Worm (Caenorhabditis elegans) whole organism, L1 larva: ENCODE results near the gene tat-1.
A peak's percentile ranks its signal among the peaks of the same experiment; 100 is the strongest.

Experiments used
- C34B4.2 ChIP-seq: sonication (generic microtip); optimal IDR thresholded peaks from 2 replicates; lab custom pipeline; 2017; ENCODE audit warnings: mild to moderate bottlenecking, missing genetic modification characterization, missing compliant biosample characterization
- F16B12.6 ChIP-seq: fragments of 150-350 bp; optimal IDR thresholded peaks from 2 replicates; lab custom pipeline; 2014; ENCODE audit warnings: missing biosample characterization, missing genetic modification characterization
- ceh-63 ChIP-seq: fragments of 200-800 bp; sonication (Bioruptor generic); optimal IDR thresholded peaks from 2 replicates; lab custom pipeline; 2018; ENCODE audit warnings: mild to moderate bottlenecking, missing genetic modification characterization, missing compliant biosample characterization
- ceh-8 ChIP-seq: fragments of 200-800 bp; sonication (Bioruptor generic); optimal IDR thresholded peaks from 2 replicates; lab custom pipeline; 2018; ENCODE audit warnings: mild to moderate bottlenecking, missing genetic modification characterization, moderate library complexity, missing compliant biosample characterization
- ceh-82 ChIP-seq, 3 experiments: fragments of 150-350 bp in 1 of 3; sonication (generic microtip) in 2 of 3; optimal IDR thresholded peaks; 2 replicates each; lab custom pipeline; 2014 to 2017; ENCODE audit warnings: missing biosample characterization in 3 of 3, missing genetic modification characterization in 3 of 3
- dsc-1 ChIP-seq: sonication (generic microtip); optimal IDR thresholded peaks from 2 replicates; lab custom pipeline; 2016; ENCODE audit warnings: mild to moderate bottlenecking, missing genetic modification characterization, missing compliant biosample characterization
- efl-1 ChIP-seq, 4 experiments: fragments of 150-350 bp; optimal IDR thresholded peaks in 3 of 4; peaks in 1 of 4; 1 replicate in 1 of 4; 2 replicates in 3 of 4; lab custom pipeline; 2014; ENCODE audit warnings: missing biosample characterization in 2 of 4, missing genetic modification characterization in 2 of 4, missing genetic modification reagents in 2 of 4
- efl-3 ChIP-seq: fragments of 200-800 bp; sonication (Bioruptor generic); optimal IDR thresholded peaks from 2 replicates; lab custom pipeline; 2018; ENCODE audit warnings: mild to moderate bottlenecking, missing genetic modification characterization, missing compliant biosample characterization
- egl-13 ChIP-seq: sonication (generic microtip); optimal IDR thresholded peaks from 2 replicates; lab custom pipeline; 2016; ENCODE audit warnings: missing genotype, missing genetic modification reagents, missing genetic modification characterization, missing compliant biosample characterization
- elt-3 ChIP-seq, 6 experiments: fragments of 150-350 bp in 1 of 6; sonication (generic microtip); optimal IDR thresholded peaks; 2 replicates each; lab custom pipeline; 2017 to 2018; ENCODE audit warnings: missing biosample characterization in 6 of 6, missing genetic modification characterization in 6 of 6, inconsistent platforms in 1 of 6
- fkh-4 ChIP-seq: sonication (generic microtip); optimal IDR thresholded peaks from 2 replicates; lab custom pipeline; 2016; ENCODE audit warnings: missing compliant biosample characterization, missing genetic modification characterization, borderline replicate concordance
- fos-1 ChIP-seq: fragments of 150-350 bp; optimal IDR thresholded peaks from 2 replicates; lab custom pipeline; 2014; ENCODE audit warnings: missing biosample characterization, missing genetic modification characterization
- hlh-17 ChIP-seq: fragments of 200-800 bp; sonication (Bioruptor generic); optimal IDR thresholded peaks from 2 replicates; lab custom pipeline; 2018; ENCODE audit warnings: missing genetic modification characterization, mild to moderate bottlenecking, missing compliant biosample characterization, moderate library complexity, borderline replicate concordance
- irx-1 ChIP-seq: sonication (generic microtip); optimal IDR thresholded peaks from 2 replicates; lab custom pipeline; 2016; ENCODE audit warnings: missing genetic modification characterization, missing compliant biosample characterization
- isw-1 ChIP-seq: fragments of 200-800 bp; sonication (Bioruptor generic); IDR thresholded peaks from 2 replicates; pipeline ENCODE4 v1.3.6; 2022; ENCODE audit warnings: missing genetic modification characterization, missing compliant biosample characterization
- lin-14 ChIP-seq: fragments of 200-800 bp; sonication (Bioruptor generic); optimal IDR thresholded peaks from 2 replicates; lab custom pipeline; 2018; ENCODE audit warnings: mild to moderate bottlenecking, missing genetic modification characterization, moderate library complexity, missing compliant biosample characterization
- lin-15B ChIP-seq: fragments of 150-350 bp; sonication (generic microtip); optimal IDR thresholded peaks from 3 replicates; lab custom pipeline; 2014; ENCODE audit warnings: missing biosample characterization, missing genetic modification characterization
- lin-35 ChIP-seq, 2 experiments: fragments of 150-350 bp; optimal IDR thresholded peaks; 2 replicates each; lab custom pipeline; 2014; ENCODE audit warnings: missing biosample characterization in 2 of 2, missing genetic modification characterization in 2 of 2, missing genetic modification reagents in 2 of 2
- lsy-2 ChIP-seq, 2 experiments: fragments of 150-350 bp; optimal IDR thresholded peaks; 2 replicates each; lab custom pipeline; 2014; ENCODE audit warnings: missing biosample characterization in 2 of 2, missing genetic modification characterization in 2 of 2
- mdl-1 ChIP-seq, 2 experiments: fragments of 150-350 bp; optimal IDR thresholded peaks; 2 replicates each; lab custom pipeline; 2014 to 2017; ENCODE audit warnings: missing biosample characterization in 2 of 2, missing genetic modification characterization in 2 of 2, inconsistent platforms in 1 of 2
- mef-2 ChIP-seq: fragments of 150-350 bp; optimal IDR thresholded peaks from 2 replicates; lab custom pipeline; 2014; ENCODE audit warnings: missing biosample characterization, missing genetic modification characterization
- mep-1 ChIP-seq: fragments of 150-350 bp; optimal IDR thresholded peaks from 2 replicates; lab custom pipeline; 2014; ENCODE audit warnings: missing biosample characterization, missing genetic modification characterization
- nhr-11 ChIP-seq: fragments of 150-350 bp; optimal IDR thresholded peaks from 2 replicates; lab custom pipeline; 2014; ENCODE audit warnings: missing biosample characterization, missing genetic modification characterization
- nhr-20 ChIP-seq: sonication (generic microtip); optimal IDR thresholded peaks from 2 replicates; lab custom pipeline; 2016; ENCODE audit warnings: mild to moderate bottlenecking, missing genetic modification characterization, missing compliant biosample characterization
- nhr-28 ChIP-seq: fragments of 150-350 bp; optimal IDR thresholded peaks from 2 replicates; lab custom pipeline; 2014; ENCODE audit warnings: missing biosample characterization, missing genetic modification characterization
- nhr-47 ChIP-seq: sonication (generic microtip); optimal IDR thresholded peaks from 2 replicates; lab custom pipeline; 2016; ENCODE audit warnings: mild to moderate bottlenecking, missing genetic modification characterization, moderate library complexity, missing compliant biosample characterization
- nhr-71 ChIP-seq: sonication (generic microtip); optimal IDR thresholded peaks from 2 replicates; lab custom pipeline; 2016; ENCODE audit warnings: mild to moderate bottlenecking, missing genetic modification characterization, moderate library complexity, missing compliant biosample characterization
- nhr-77 ChIP-seq: fragments of 150-350 bp; optimal IDR thresholded peaks from 2 replicates; lab custom pipeline; 2014; ENCODE audit warnings: missing biosample characterization, missing genetic modification characterization
- nhr-84 ChIP-seq: sonication (generic microtip); optimal IDR thresholded peaks from 2 replicates; lab custom pipeline; 2017; ENCODE audit warnings: missing biosample characterization, missing genetic modification characterization
- nhr-85 ChIP-seq: sonication (generic microtip); peaks from one replicate; lab custom pipeline; 2016; ENCODE audit warnings: missing genetic modification characterization, inconsistent platforms, missing compliant biosample characterization
- nhr-90 ChIP-seq: sonication (generic microtip); optimal IDR thresholded peaks from 2 replicates; lab custom pipeline; 2016; ENCODE audit warnings: mild to moderate bottlenecking, missing genetic modification characterization, missing compliant biosample characterization; ENCODE audit not compliant: poor library complexity
- pag-3 ChIP-seq: sonication (generic microtip); optimal IDR thresholded peaks from 2 replicates; lab custom pipeline; 2017; ENCODE audit warnings: missing genetic modification characterization, mild to moderate bottlenecking, missing compliant biosample characterization, antibody characterized with exemption, borderline replicate concordance; ENCODE audit not compliant: insufficient read depth
- pqm-1 ChIP-seq: sonication (generic microtip); optimal IDR thresholded peaks from 3 replicates; lab custom pipeline; 2017; ENCODE audit warnings: missing biosample characterization, missing genetic modification characterization
- rnt-1 ChIP-seq: sonication (generic microtip); optimal IDR thresholded peaks from 2 replicates; lab custom pipeline; 2016; ENCODE audit warnings: mild to moderate bottlenecking, missing genetic modification characterization, moderate library complexity, missing compliant biosample characterization
- tbx-2 ChIP-seq: sonication (generic microtip); optimal IDR thresholded peaks from 2 replicates; lab custom pipeline; 2016; ENCODE audit warnings: missing genetic modification characterization, missing compliant biosample characterization
- tlp-1 ChIP-seq: fragments of 150-350 bp; optimal IDR thresholded peaks from 2 replicates; lab custom pipeline; 2014; ENCODE audit warnings: missing biosample characterization, missing genetic modification characterization
- unc-30 ChIP-seq: sonication (generic microtip); optimal IDR thresholded peaks from 2 replicates; lab custom pipeline; 2017; ENCODE audit warnings: missing biosample characterization, missing genetic modification characterization
- unc-62 ChIP-seq: fragments of 150-350 bp; optimal IDR thresholded peaks from 2 replicates; lab custom pipeline; 2014; ENCODE audit warnings: missing biosample characterization, missing genetic modification reagents, missing genetic modification characterization
- unc-86 ChIP-seq: sonication (generic microtip); optimal IDR thresholded peaks from 2 replicates; lab custom pipeline; 2016; ENCODE audit warnings: missing genetic modification characterization, missing compliant biosample characterization
- unc-98 ChIP-seq: fragments of 200-800 bp; sonication (Bioruptor generic); IDR thresholded peaks from 2 replicates; pipeline ENCODE4 v1.3.6; 2022; ENCODE audit warnings: missing genetic modification characterization, missing compliant biosample characterization
- vab-15 ChIP-seq: sonication (generic microtip); optimal IDR thresholded peaks from 2 replicates; lab custom pipeline; 2017; ENCODE audit warnings: missing genotype, mild to moderate bottlenecking, missing genetic modification characterization, missing compliant biosample characterization
- xbp-1 ChIP-seq: sonication (generic microtip); optimal IDR thresholded peaks from 2 replicates; lab custom pipeline; 2016; ENCODE audit warnings: missing genetic modification characterization, missing compliant biosample characterization
- zip-4 ChIP-seq: fragments of 200-800 bp; sonication (Bioruptor generic); optimal IDR thresholded peaks from 2 replicates; lab custom pipeline; 2018; ENCODE audit warnings: mild to moderate bottlenecking, missing genetic modification characterization, moderate library complexity, missing compliant biosample characterization
- ztf-4 ChIP-seq: fragments of 150-350 bp; optimal IDR thresholded peaks from 2 replicates; lab custom pipeline; 2014; ENCODE audit warnings: missing biosample characterization, missing genetic modification characterization

tat-1 gene

DNA sequence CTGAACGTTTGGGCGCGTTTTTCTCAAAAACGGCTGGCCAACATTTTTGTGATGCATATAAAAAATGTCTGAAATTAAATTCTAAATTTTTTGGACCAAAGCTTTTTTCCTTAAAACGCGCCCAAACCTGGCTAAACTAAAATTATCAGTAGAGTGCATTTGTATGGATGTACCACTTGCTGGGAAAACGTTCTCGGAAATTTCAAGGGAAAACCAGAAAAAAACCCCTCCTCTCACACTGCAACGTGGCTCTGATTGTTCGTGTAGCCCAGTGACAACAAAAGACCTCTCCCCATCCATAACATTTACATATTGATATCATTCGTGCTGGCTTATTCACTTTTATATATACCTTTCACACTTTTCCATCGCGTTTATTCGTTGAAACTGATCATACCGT, 47.4 kb upstream of the tat-1 start, which contains the start of gene Y49E10.29:
Y49E10.29 (plus strand) TSS at position 301 of the 400 bp plus-strand sequence.
- TF ChIP-seq unc-30 (tag; lab: Kevin White, UChicago) (no peak), unc-86 (no peak), fos-1 (tag; lab: Kevin White, UChicago) (no peak), hlh-17 (GFP tag; lab: Kevin White, UChicago) (no peak), vab-15 (tag; lab: Kevin White, UChicago) (no peak)

ce11 chrIII:12466310-12466709, 44.8 kb upstream of the tat-1 start, which contains the start of gene pstk-1:
Gene pstk-1 (plus strand): TSS chrIII:12466610.
- TF ChIP-seq lin-15B (tag; lab: Kevin White, UChicago) (no peak), ztf-4 (tag; lab: Kevin White, UChicago) (no peak), mep-1 (tag; lab: Kevin White, UChicago) (no peak), ceh-63 (GFP tag; lab: Kevin White, UChicago) (no peak), efl-3 (GFP tag; lab: Kevin White, UChicago) (no peak), pag-3 (tag; lab: Kevin White, UChicago) (no peak), nhr-84 (tag; lab: Kevin White, UChicago) (no peak), nhr-47 (tag; lab: Kevin White, UChicago) (no peak), unc-62 (no peak)

ce11 chrIII:12458970-12459369, 37.5 kb upstream of the tat-1 start:
- TF ChIP-seq ceh-8 (GFP tag; lab: Kevin White, UChicago) = no peak
- no peak for TF ChIP-seq efl-1 (optimal IDR thresholded peaks at IDR 0.05; lab: Kevin White, UChicago)
- peak in 1 of 2 experiments; percentile 88 for TF ChIP-seq efl-1 (GFP tag; optimal IDR thresholded peaks at IDR 0.05 in 1 of 2; lab: Kevin White, UChicago)

DNA sequence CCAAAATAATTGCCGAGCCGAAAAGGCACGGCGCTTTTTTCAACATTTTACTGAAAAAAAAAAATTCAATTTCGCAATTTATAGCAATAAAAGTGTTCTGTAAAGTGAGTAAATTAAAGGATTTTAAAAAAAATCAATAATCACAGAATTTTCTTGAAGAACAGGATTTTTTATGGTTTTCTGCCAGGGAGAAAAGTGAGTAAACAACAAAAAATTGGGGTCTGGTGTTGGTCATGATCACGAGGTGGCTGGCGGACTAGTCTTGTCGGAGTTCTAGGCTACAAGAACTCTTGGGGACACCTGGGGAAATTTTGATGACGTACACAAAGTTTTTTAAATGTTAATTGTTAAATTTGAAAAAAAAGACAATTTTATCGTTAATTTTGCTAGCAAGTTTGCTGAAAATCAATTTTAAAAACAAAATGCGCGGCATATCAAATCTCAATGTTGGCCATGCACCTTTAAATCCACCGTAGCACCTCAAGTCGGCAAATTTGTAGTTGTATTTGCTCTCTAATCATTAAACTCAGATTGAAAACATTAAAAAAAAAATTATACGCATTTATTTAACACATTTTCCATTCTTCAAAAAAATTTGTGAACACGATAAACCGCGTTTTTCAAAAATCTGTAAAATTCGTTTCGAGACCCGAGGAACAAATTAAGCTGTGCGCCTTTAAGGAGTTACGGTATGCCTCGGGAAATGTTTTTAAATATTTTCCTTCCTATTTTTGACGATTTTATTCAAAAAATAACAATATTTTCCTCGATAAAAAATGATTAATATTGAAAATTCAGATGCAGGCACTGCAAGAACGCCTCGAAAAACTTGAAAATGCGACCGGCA, 35.5 kb upstream of the tat-1 start, which contains the start of the genes scav-3 and Y49E10.21:
scav-3 (minus strand) TSS at position 50 of the 847 bp plus-strand sequence.
Y49E10.21 (plus strand) TSS at position 797 of the 847 bp plus-strand sequence.
- no peak for TF ChIP-seq nhr-84 (tag; lab: Kevin White, UChicago)
- TF ChIP-seq ztf-4 (tag; lab: Kevin White, UChicago) = no peak
- no peak for TF ChIP-seq pqm-1
- no peak for TF ChIP-seq isw-1 (GFP tag; lab: Robert Waterston, UW)
- TF ChIP-seq fkh-4 = no peak
- no peak for TF ChIP-seq C34B4.2 (tag; lab: Kevin White, UChicago)
- TF ChIP-seq mdl-1 (tag; optimal IDR thresholded peaks at IDR 0.05; lab: Kevin White, UChicago) = no peak
- no peak for TF ChIP-seq mef-2 (tag; lab: Kevin White, UChicago)
- TF ChIP-seq lsy-2 (tag; optimal IDR thresholded peaks at IDR 0.05; lab: Kevin White, UChicago) = peak; percentile 37 to 48
- TF ChIP-seq ceh-82 (tag; optimal IDR thresholded peaks at IDR 0.05; lab: Kevin White, UChicago) = peak in 1 of 3 experiments; percentile 2
- no peak for TF ChIP-seq dsc-1 (tag; lab: Kevin White, UChicago)
- TF ChIP-seq unc-86 = no peak
- no peak for TF ChIP-seq nhr-20
- TF ChIP-seq elt-3 (tag; optimal IDR thresholded peaks at IDR 0.05; lab: Kevin White, UChicago) = peak in 1 of 6 experiments; percentile 18
- TF ChIP-seq nhr-85 = peak; percentile 74
- TF ChIP-seq nhr-28 = no peak
- TF ChIP-seq nhr-90 = no peak
- no peak for TF ChIP-seq tlp-1
- peak; percentile 42 to 66 for TF ChIP-seq lin-35 (GFP tag; optimal IDR thresholded peaks at IDR 0.05; lab: Kevin White, UChicago)
- TF ChIP-seq F16B12.6 (tag; lab: Kevin White, UChicago) = peak; percentile 17
- TF ChIP-seq xbp-1 (tag; lab: Kevin White, UChicago) = peak; percentile 41
- no peak for TF ChIP-seq zip-4
- no peak for TF ChIP-seq unc-98 (GFP tag; lab: Robert Waterston, UW)
- TF ChIP-seq egl-13 (tag; lab: Kevin White, UChicago) = no peak
- TF ChIP-seq nhr-77 (tag; lab: Kevin White, UChicago) = no peak
- no peak for TF ChIP-seq nhr-71 (tag; lab: Kevin White, UChicago)
- TF ChIP-seq lin-14 (GFP tag; lab: Kevin White, UChicago) = no peak
- TF ChIP-seq tbx-2 (tag; lab: Kevin White, UChicago) = no peak
- no peak for TF ChIP-seq nhr-11
- no peak for TF ChIP-seq irx-1
- TF ChIP-seq rnt-1 (tag; lab: Kevin White, UChicago) = no peak
